Fruit fly (Drosophila melanogaster): ENCODE results near the gene CG31287.

Gene CG31287

dm6 chr3R:16206162-16206561 lies 3.0 kb downstream of the CG31287 start:
- TF ChIP-seq CG1620 (GFP tag; optimal IDR thresholded peaks at IDR 0.05) (no peak), kay (GFP tag; ENCODE audit: borderline replicate concordance) (peak; percentile 21), cnc (optimal IDR thresholded peaks at IDR 0.05) (no peak), CG33017 (tag; optimal IDR thresholded peaks at IDR 0.05) (no peak), CG5204 (GFP tag; optimal IDR thresholded peaks at IDR 0.05) (no peak), CG14711 (tag; optimal IDR thresholded peaks at IDR 0.05) (no peak), CG7045 (GFP tag; optimal IDR thresholded peaks at IDR 0.05) (peak; percentile 9)

- TF ChIP-seq CG11617 (GFP tag; optimal IDR thresholded peaks at IDR 0.05) (no peak), tj (GFP tag; optimal IDR thresholded peaks at IDR 0.05) (peak; percentile 48), CG1620 (GFP tag; optimal IDR thresholded peaks at IDR 0.05) (peak; percentile 20), pad (GFP tag; optimal IDR thresholded peaks at IDR 0.05) (no peak), CG5204 (GFP tag; optimal IDR thresholded peaks at IDR 0.05) (no peak), CG12768 (GFP tag; optimal IDR thresholded peaks at IDR 0.05) (peak; percentile 61), Hr96 (GFP tag; optimal IDR thresholded peaks at IDR 0.05) (no peak), Clk (GFP tag; optimal IDR thresholded peaks at IDR 0.05) (peak; percentile 13), toe (GFP tag; optimal IDR thresholded peaks at IDR 0.05) (no peak), kay (GFP tag; ENCODE audit: borderline replicate concordance) (no peak), CG14711 (tag; optimal IDR thresholded peaks at IDR 0.05) (no peak), CG7101 (tag; optimal IDR thresholded peaks at IDR 0.05) (no peak), ovo (GFP tag; optimal IDR thresholded peaks at IDR 0.05) (no peak), Mnt (GFP tag; optimal IDR thresholded peaks at IDR 0.05) (peak; percentile 85), CG7045 (GFP tag; optimal IDR thresholded peaks at IDR 0.05) (no peak), CG33017 (tag; optimal IDR thresholded peaks at IDR 0.05) (peak; percentile 41), cnc (optimal IDR thresholded peaks at IDR 0.05) (no peak), Crg-1 (GFP tag; optimal IDR thresholded peaks at IDR 0.05) (no peak), bab1 (GFP tag; optimal IDR thresholded peaks at IDR 0.05) (peak; percentile 6), cic (GFP tag; optimal IDR thresholded peaks at IDR 0.05) (peak; percentile 93)
Measured at dm6 chr3R:16207074-16207609, 4.0 kb downstream of the CG31287 start.

- TF ChIP-seq pad (GFP tag; optimal IDR thresholded peaks at IDR 0.05) (no peak), bab1 (GFP tag; optimal IDR thresholded peaks at IDR 0.05) (peak; percentile 27), tj (GFP tag; optimal IDR thresholded peaks at IDR 0.05) (peak; percentile 99)
Measured at dm6 chr3R:16208106-16208780, 5.1 kb downstream of the CG31287 start.

- TF ChIP-seq CG7045 (GFP tag; optimal IDR thresholded peaks at IDR 0.05) (no peak), Hr96 (GFP tag; optimal IDR thresholded peaks at IDR 0.05) (no peak), CG5204 (GFP tag; optimal IDR thresholded peaks at IDR 0.05) (no peak), pad (GFP tag; optimal IDR thresholded peaks at IDR 0.05) (no peak), cic (GFP tag; optimal IDR thresholded peaks at IDR 0.05) (no peak), CG14711 (tag; optimal IDR thresholded peaks at IDR 0.05) (no peak), CG12768 (GFP tag; optimal IDR thresholded peaks at IDR 0.05) (no peak), cnc (optimal IDR thresholded peaks at IDR 0.05) (no peak), ovo (GFP tag; optimal IDR thresholded peaks at IDR 0.05) (no peak), Mnt (GFP tag; optimal IDR thresholded peaks at IDR 0.05) (no peak), CG1620 (GFP tag; optimal IDR thresholded peaks at IDR 0.05) (no peak)
Measured at dm6 chr3R:16208924-16209713, 5.9 kb downstream of the CG31287 start.

- TF ChIP-seq CG12768 (GFP tag; optimal IDR thresholded peaks at IDR 0.05): no peak
- no peak for TF ChIP-seq CG7045 (GFP tag; optimal IDR thresholded peaks at IDR 0.05)
Measured at dm6 chr3R:16209714-16210553, 6.8 kb downstream of the CG31287 start.

dm6 chr3R:16210808-16211578 lies 7.8 kb downstream of the CG31287 start:
- no peak for TF ChIP-seq CG7101 (tag; optimal IDR thresholded peaks at IDR 0.05)
- TF ChIP-seq Crg-1 (GFP tag; optimal IDR thresholded peaks at IDR 0.05): no peak
- TF ChIP-seq tj (GFP tag; optimal IDR thresholded peaks at IDR 0.05): peak; percentile 57
- TF ChIP-seq Clk (GFP tag; optimal IDR thresholded peaks at IDR 0.05): no peak
